Fruit fly (Drosophila melanogaster): ENCODE data around the gene Jhbp2.

Gene Jhbp2

DNA sequence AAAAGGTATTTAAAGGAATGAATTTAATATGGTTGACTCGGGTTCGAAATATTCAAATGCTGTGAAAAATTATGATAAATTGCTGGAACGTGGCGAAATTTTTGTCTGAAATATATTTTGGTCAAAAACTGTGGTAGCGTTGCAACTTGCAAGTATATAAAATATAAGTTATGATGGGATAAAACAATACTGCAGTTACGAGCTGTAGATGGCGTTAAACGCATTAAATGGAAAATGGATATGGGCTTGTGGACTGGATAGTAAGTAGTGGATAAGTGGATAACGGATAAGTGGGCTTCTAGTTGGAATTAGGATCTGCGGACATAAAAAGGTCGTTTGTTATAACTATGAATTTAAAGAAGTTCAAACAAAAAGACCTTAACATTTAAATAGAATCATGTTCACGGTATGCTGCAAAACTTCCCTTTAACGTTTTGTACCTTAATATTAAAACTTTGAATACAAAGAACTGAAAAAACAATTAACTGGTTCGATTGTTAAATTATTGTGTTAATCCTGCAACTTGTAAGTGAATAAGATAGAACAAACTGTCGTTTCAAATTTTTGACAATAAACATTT, 8.1 kb upstream of the Jhbp2 start:
- TF ChIP-seq foxo (GFP tag; optimal IDR thresholded peaks at IDR 0.05) (no peak), Hnf4 (GFP tag; optimal IDR thresholded peaks at IDR 0.05) (peak; percentile 1)

DNA sequence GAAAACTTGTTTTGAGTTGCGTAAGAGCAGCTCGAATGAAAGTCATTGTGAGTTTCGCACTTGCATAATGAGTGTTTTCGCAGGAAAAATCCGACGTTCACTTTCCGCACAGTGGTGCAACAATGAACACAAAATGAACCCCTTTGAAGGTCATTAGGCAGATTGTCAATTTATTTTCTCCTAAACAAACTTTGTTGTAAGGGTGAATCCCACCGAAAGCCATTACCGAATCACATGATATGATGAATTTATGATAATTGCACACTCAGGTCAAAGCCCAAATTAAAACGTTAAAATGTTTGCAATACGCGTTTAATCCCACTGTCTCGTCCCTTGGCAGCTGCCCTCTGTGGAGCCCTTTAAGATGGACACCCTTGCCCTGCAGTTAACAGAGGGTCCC, 6.1 kb upstream of the Jhbp2 start:
- TF ChIP-seq ey (GFP tag; optimal IDR thresholded peaks at IDR 0.05) = no peak
- TF ChIP-seq CG32264 (GFP tag; optimal IDR thresholded peaks at IDR 0.05) = no peak
- no peak for TF ChIP-seq pan (optimal IDR thresholded peaks at IDR 0.05)
- TF ChIP-seq CrebA (GFP tag; optimal IDR thresholded peaks at IDR 0.05; ENCODE audit: borderline replicate concordance) = no peak
- TF ChIP-seq HLH106 (tag; optimal IDR thresholded peaks at IDR 0.05) = no peak
- no peak for TF ChIP-seq Sp1 (GFP tag; optimal IDR thresholded peaks at IDR 0.05)
- TF ChIP-seq Vsx2 (GFP tag; optimal IDR thresholded peaks at IDR 0.05; ENCODE audit: partially characterized antibody) = no peak
- TF ChIP-seq dsf (GFP tag; optimal IDR thresholded peaks at IDR 0.05; ENCODE audit: borderline replicate concordance) = no peak
- TF ChIP-seq sv (GFP tag; optimal IDR thresholded peaks at IDR 0.05) = no peak
- TF ChIP-seq br (GFP tag; optimal IDR thresholded peaks at IDR 0.05) = no peak
- no peak for TF ChIP-seq N (GFP tag; optimal IDR thresholded peaks at IDR 0.05)
- no peak for TF ChIP-seq Rel (GFP tag; optimal IDR thresholded peaks at IDR 0.05)
- TF ChIP-seq Rel (tag; optimal IDR thresholded peaks at IDR 0.05) = no peak
- no peak for TF ChIP-seq fru (GFP tag; optimal IDR thresholded peaks at IDR 0.05)
- TF ChIP-seq h (GFP tag; optimal IDR thresholded peaks at IDR 0.05) = no peak
- TF ChIP-seq brk (GFP tag; optimal IDR thresholded peaks at IDR 0.05) = no peak
- TF ChIP-seq Dfd (GFP tag; optimal IDR thresholded peaks at IDR 0.05) = no peak
- TF ChIP-seq dmrt93B (GFP tag; optimal IDR thresholded peaks at IDR 0.05) = no peak
- TF ChIP-seq Hr83 (GFP tag; optimal IDR thresholded peaks at IDR 0.05; ENCODE audit: poor library complexity, severe bottlenecking) = no peak

DNA sequence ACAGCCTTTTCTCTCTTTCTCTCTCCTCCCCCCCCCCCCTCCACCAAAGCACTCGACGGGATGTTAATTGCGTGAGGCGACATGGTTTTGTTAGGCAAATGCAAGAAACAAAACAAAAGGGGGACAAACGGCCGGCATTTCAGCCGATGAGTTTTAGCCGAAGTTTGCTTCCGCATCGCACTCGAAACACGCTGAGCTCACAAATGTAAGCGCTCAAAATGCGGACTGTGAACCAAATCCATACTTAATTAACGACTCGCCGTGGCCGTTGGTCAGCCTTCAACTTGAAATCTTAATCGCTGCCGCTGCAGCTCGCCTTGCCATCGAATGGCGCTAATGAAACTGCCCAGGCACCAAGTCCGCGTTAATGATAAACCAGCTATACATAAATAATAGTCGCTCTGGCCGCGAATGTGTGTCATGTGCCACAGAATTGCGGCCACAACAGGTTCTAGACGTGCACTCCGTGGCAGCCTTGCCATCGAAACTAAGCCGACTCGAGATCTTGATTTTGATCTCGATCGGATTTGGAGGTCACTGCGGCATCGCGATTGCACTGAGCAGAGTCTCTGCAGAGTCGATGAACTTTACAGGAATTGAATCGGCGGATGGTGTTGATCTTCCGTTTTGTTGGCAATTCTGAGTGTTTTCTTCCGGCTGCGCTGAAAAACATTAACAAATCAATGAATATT, 5.2 kb upstream of the Jhbp2 start:
- TF ChIP-seq brk (GFP tag; optimal IDR thresholded peaks at IDR 0.05) = no peak
- no peak for TF ChIP-seq Dif (GFP tag; optimal IDR thresholded peaks at IDR 0.05; ENCODE audit: partially characterized antibody)
- no peak for TF ChIP-seq pan (optimal IDR thresholded peaks at IDR 0.05)
- TF ChIP-seq dl (GFP tag; optimal IDR thresholded peaks at IDR 0.05; ENCODE audit: insufficient read depth in 1 of 2, partially characterized antibody in 2 of 2) = no peak
- TF ChIP-seq Vsx2 (GFP tag; optimal IDR thresholded peaks at IDR 0.05; ENCODE audit: partially characterized antibody) = no peak
- no peak for TF ChIP-seq Abd-B (GFP tag; optimal IDR thresholded peaks at IDR 0.05)
- no peak for TF ChIP-seq ey (GFP tag; optimal IDR thresholded peaks at IDR 0.05)
- TF ChIP-seq rgr (GFP tag; optimal IDR thresholded peaks at IDR 0.05) = no peak
- no peak for TF ChIP-seq sv (GFP tag; optimal IDR thresholded peaks at IDR 0.05)

DNA sequence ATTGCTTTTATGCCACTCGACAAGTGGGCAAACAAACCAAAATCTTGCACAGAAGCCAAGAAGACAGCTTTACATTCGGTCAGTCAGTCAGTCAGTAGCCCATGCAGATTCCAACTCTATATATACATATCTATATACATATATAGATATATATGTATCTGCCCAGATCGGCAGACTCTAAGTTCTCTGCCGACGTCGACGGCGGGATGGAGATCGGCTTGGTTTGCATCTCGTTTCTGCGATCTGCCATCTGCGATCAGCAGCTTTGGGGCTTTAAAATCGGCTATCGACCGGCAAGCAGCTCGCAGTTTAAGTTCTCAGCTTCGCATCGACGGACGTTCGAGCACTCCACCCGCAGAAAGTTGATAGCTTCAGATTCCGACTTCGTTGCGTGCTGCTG, 4.0 kb upstream of the Jhbp2 start, which contains the start of gene Jhbp1:
Jhbp1 (plus strand) TSS at position 301 of the 400 bp plus-strand sequence.
- TF ChIP-seq dsf (GFP tag; optimal IDR thresholded peaks at IDR 0.05; ENCODE audit: borderline replicate concordance) = no peak
- TF ChIP-seq Hr78 (GFP tag; optimal IDR thresholded peaks at IDR 0.05) = no peak
- TF ChIP-seq psq (GFP tag; optimal IDR thresholded peaks at IDR 0.05) = no peak
- no peak for TF ChIP-seq Hnf4 (GFP tag; optimal IDR thresholded peaks at IDR 0.05)
- TF ChIP-seq tai (GFP tag; optimal IDR thresholded peaks at IDR 0.05) = no peak
- no peak for TF ChIP-seq Dfd (GFP tag; optimal IDR thresholded peaks at IDR 0.05)
- TF ChIP-seq ey (GFP tag; optimal IDR thresholded peaks at IDR 0.05) = no peak
- TF ChIP-seq br (GFP tag; optimal IDR thresholded peaks at IDR 0.05) = no peak
- no peak for TF ChIP-seq pan (optimal IDR thresholded peaks at IDR 0.05)
- no peak for TF ChIP-seq HLH106 (tag; optimal IDR thresholded peaks at IDR 0.05)
- no peak for TF ChIP-seq lola (GFP tag; optimal IDR thresholded peaks at IDR 0.05)
- TF ChIP-seq Vsx2 (GFP tag; optimal IDR thresholded peaks at IDR 0.05; ENCODE audit: partially characterized antibody) = no peak
- no peak for TF ChIP-seq Sp1 (GFP tag; optimal IDR thresholded peaks at IDR 0.05)
- no peak for TF ChIP-seq foxo (GFP tag; optimal IDR thresholded peaks at IDR 0.05)
- TF ChIP-seq CG32264 (GFP tag; optimal IDR thresholded peaks at IDR 0.05) = no peak
- TF ChIP-seq rgr (GFP tag; optimal IDR thresholded peaks at IDR 0.05) = no peak

DNA sequence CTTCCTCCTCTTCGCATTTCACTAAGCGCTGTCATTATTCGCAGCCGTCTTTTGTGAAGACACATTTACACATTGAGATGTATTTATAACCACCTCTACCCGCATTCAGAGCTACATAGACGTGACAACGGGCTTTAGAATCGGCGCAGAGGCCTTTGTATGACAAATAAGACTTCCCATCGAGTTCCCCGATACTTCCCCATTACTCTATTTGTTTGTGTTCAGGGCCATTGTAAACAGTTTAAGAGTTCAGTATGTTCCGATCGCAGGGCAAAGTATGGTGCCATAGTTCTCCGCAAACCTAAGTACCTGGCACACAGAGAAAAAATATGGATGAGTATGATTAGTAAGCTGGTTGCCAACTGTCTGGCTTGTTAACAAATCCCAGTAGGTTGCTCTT, 2.8 kb upstream of the Jhbp2 start:
- no peak for TF ChIP-seq fru (GFP tag; optimal IDR thresholded peaks at IDR 0.05)
- no peak for TF ChIP-seq lola (GFP tag; optimal IDR thresholded peaks at IDR 0.05)
- no peak for TF ChIP-seq Dfd (GFP tag; optimal IDR thresholded peaks at IDR 0.05)
- no peak for TF ChIP-seq sv (GFP tag; optimal IDR thresholded peaks at IDR 0.05)
- no peak for TF ChIP-seq Mio (GFP tag; optimal IDR thresholded peaks at IDR 0.05)
- no peak for TF ChIP-seq CG9705 (GFP tag; optimal IDR thresholded peaks at IDR 0.05)
- TF ChIP-seq CG32264 (GFP tag; optimal IDR thresholded peaks at IDR 0.05) = no peak
- TF ChIP-seq N (GFP tag; optimal IDR thresholded peaks at IDR 0.05) = no peak
- TF ChIP-seq GATAd (GFP tag; optimal IDR thresholded peaks at IDR 0.05) = no peak
- TF ChIP-seq tai (GFP tag; optimal IDR thresholded peaks at IDR 0.05) = no peak
- no peak for TF ChIP-seq Hr78 (GFP tag; optimal IDR thresholded peaks at IDR 0.05)

Data from whole organism, wandering third instar larva.